Worm (Caenorhabditis elegans) whole organism, L1 larva: Measurements from ENCODE around the gene exc-7.

Experiments used
- F16B12.6 ChIP-seq: fragments of 150-350 bp; optimal IDR thresholded peaks from 2 replicates; lab custom pipeline; 2014; ENCODE audit warnings: missing biosample characterization, missing genetic modification characterization
- alr-1 ChIP-seq: fragments of 200-800 bp; sonication (Bioruptor generic); optimal IDR thresholded peaks from 2 replicates; lab custom pipeline; 2018; ENCODE audit warnings: borderline replicate concordance, mild to moderate bottlenecking, missing genetic modification characterization, missing compliant biosample characterization
- blmp-1 ChIP-seq: fragments of 150-350 bp; optimal IDR thresholded peaks from 2 replicates; lab custom pipeline; 2014; ENCODE audit warnings: missing biosample characterization, missing genetic modification characterization
- ceh-63 ChIP-seq: fragments of 200-800 bp; sonication (Bioruptor generic); optimal IDR thresholded peaks from 2 replicates; lab custom pipeline; 2018; ENCODE audit warnings: mild to moderate bottlenecking, missing genetic modification characterization, missing compliant biosample characterization
- ceh-90 ChIP-seq: sonication (generic microtip); optimal IDR thresholded peaks from 2 replicates; lab custom pipeline; 2016; ENCODE audit warnings: missing genetic modification characterization, missing compliant biosample characterization
- ces-1 ChIP-seq: fragments of 150-350 bp; optimal IDR thresholded peaks from 2 replicates; lab custom pipeline; 2014; ENCODE audit warnings: missing biosample characterization, missing genetic modification reagents, missing genetic modification characterization
- dsc-1 ChIP-seq: sonication (generic microtip); optimal IDR thresholded peaks from 2 replicates; lab custom pipeline; 2016; ENCODE audit warnings: mild to moderate bottlenecking, missing genetic modification characterization, missing compliant biosample characterization
- efl-1 ChIP-seq, 4 experiments: fragments of 150-350 bp; optimal IDR thresholded peaks in 3 of 4; peaks in 1 of 4; 1 replicate in 1 of 4; 2 replicates in 3 of 4; lab custom pipeline; 2014; ENCODE audit warnings: missing biosample characterization in 2 of 4, missing genetic modification characterization in 2 of 4, missing genetic modification reagents in 2 of 4
- egl-27 ChIP-seq, 2 experiments: fragments of 150-350 bp in 1 of 2; sonication (generic microtip); optimal IDR thresholded peaks; 3 replicates each; lab custom pipeline; 2017 to 2018; ENCODE audit warnings: missing biosample characterization in 2 of 2, missing genetic modification characterization in 2 of 2, missing genetic modification reagents in 2 of 2
- elt-3 ChIP-seq, 6 experiments: fragments of 150-350 bp in 1 of 6; sonication (generic microtip); optimal IDR thresholded peaks; 2 replicates each; lab custom pipeline; 2017 to 2018; ENCODE audit warnings: missing biosample characterization in 6 of 6, missing genetic modification characterization in 6 of 6, inconsistent platforms in 1 of 6
- fkh-10 ChIP-seq: sonication (generic microtip); optimal IDR thresholded peaks from 2 replicates; lab custom pipeline; 2017; ENCODE audit warnings: missing biosample characterization, missing genetic modification reagents, missing genetic modification characterization
- fos-1 ChIP-seq: fragments of 150-350 bp; optimal IDR thresholded peaks from 2 replicates; lab custom pipeline; 2014; ENCODE audit warnings: missing biosample characterization, missing genetic modification characterization
- grh-1 ChIP-seq: fragments of 200-800 bp; sonication (Bioruptor generic); IDR thresholded peaks from 2 replicates; pipeline ENCODE4 v1.3.6; 2022; ENCODE audit warnings: missing genetic modification reagents, missing genetic modification characterization, missing compliant biosample characterization
- hpl-2 ChIP-seq: fragments of 150-350 bp; optimal IDR thresholded peaks from 2 replicates; lab custom pipeline; 2014; ENCODE audit warnings: missing biosample characterization, missing genetic modification reagents, missing genetic modification characterization
- irx-1 ChIP-seq: sonication (generic microtip); optimal IDR thresholded peaks from 2 replicates; lab custom pipeline; 2016; ENCODE audit warnings: missing genetic modification characterization, missing compliant biosample characterization
- isw-1 ChIP-seq: fragments of 200-800 bp; sonication (Bioruptor generic); IDR thresholded peaks from 2 replicates; pipeline ENCODE4 v1.3.6; 2022; ENCODE audit warnings: missing genetic modification characterization, missing compliant biosample characterization
- jun-1 ChIP-seq: fragments of 150-350 bp; optimal IDR thresholded peaks from 2 replicates; lab custom pipeline; 2014; ENCODE audit warnings: missing biosample characterization, missing genetic modification reagents, missing genetic modification characterization
- lin-13 ChIP-seq: fragments of 150-350 bp; optimal IDR thresholded peaks from 2 replicates; lab custom pipeline; 2014; ENCODE audit warnings: missing biosample characterization, missing genetic modification reagents, missing genetic modification characterization
- lin-14 ChIP-seq: fragments of 200-800 bp; sonication (Bioruptor generic); optimal IDR thresholded peaks from 2 replicates; lab custom pipeline; 2018; ENCODE audit warnings: mild to moderate bottlenecking, missing genetic modification characterization, moderate library complexity, missing compliant biosample characterization
- lir-3 ChIP-seq: sonication (generic microtip); optimal IDR thresholded peaks from 2 replicates; lab custom pipeline; 2016; ENCODE audit warnings: mild to moderate bottlenecking, missing genetic modification characterization, moderate library complexity, missing compliant biosample characterization; ENCODE audit not compliant: poor library complexity
- mef-2 ChIP-seq: fragments of 150-350 bp; optimal IDR thresholded peaks from 2 replicates; lab custom pipeline; 2014; ENCODE audit warnings: missing biosample characterization, missing genetic modification characterization
- mep-1 ChIP-seq: fragments of 150-350 bp; optimal IDR thresholded peaks from 2 replicates; lab custom pipeline; 2014; ENCODE audit warnings: missing biosample characterization, missing genetic modification characterization
- nhr-237 ChIP-seq: fragments of 150-350 bp; optimal IDR thresholded peaks from 2 replicates; lab custom pipeline; 2014; ENCODE audit warnings: missing biosample characterization, missing genetic modification characterization
- nhr-71 ChIP-seq: sonication (generic microtip); optimal IDR thresholded peaks from 2 replicates; lab custom pipeline; 2016; ENCODE audit warnings: mild to moderate bottlenecking, missing genetic modification characterization, moderate library complexity, missing compliant biosample characterization
- nhr-77 ChIP-seq: fragments of 150-350 bp; optimal IDR thresholded peaks from 2 replicates; lab custom pipeline; 2014; ENCODE audit warnings: missing biosample characterization, missing genetic modification characterization
- nhr-84 ChIP-seq: sonication (generic microtip); optimal IDR thresholded peaks from 2 replicates; lab custom pipeline; 2017; ENCODE audit warnings: missing biosample characterization, missing genetic modification characterization
- nhr-90 ChIP-seq: sonication (generic microtip); optimal IDR thresholded peaks from 2 replicates; lab custom pipeline; 2016; ENCODE audit warnings: mild to moderate bottlenecking, missing genetic modification characterization, missing compliant biosample characterization; ENCODE audit not compliant: poor library complexity
- rnt-1 ChIP-seq: sonication (generic microtip); optimal IDR thresholded peaks from 2 replicates; lab custom pipeline; 2016; ENCODE audit warnings: mild to moderate bottlenecking, missing genetic modification characterization, moderate library complexity, missing compliant biosample characterization
- sup-37 ChIP-seq: fragments of 200-800 bp; sonication (Bioruptor generic); optimal IDR thresholded peaks from 2 replicates; lab custom pipeline; 2018; ENCODE audit warnings: mild to moderate bottlenecking, missing genetic modification characterization, missing compliant biosample characterization
- tlp-1 ChIP-seq: fragments of 150-350 bp; optimal IDR thresholded peaks from 2 replicates; lab custom pipeline; 2014; ENCODE audit warnings: missing biosample characterization, missing genetic modification characterization
- unc-130 ChIP-seq: fragments of 150-350 bp; optimal IDR thresholded peaks from 2 replicates; lab custom pipeline; 2017; ENCODE audit warnings: missing biosample characterization, missing genetic modification characterization, inconsistent platforms
- unc-30 ChIP-seq: sonication (generic microtip); optimal IDR thresholded peaks from 2 replicates; lab custom pipeline; 2017; ENCODE audit warnings: missing biosample characterization, missing genetic modification characterization
- unc-62 ChIP-seq: fragments of 150-350 bp; optimal IDR thresholded peaks from 2 replicates; lab custom pipeline; 2014; ENCODE audit warnings: missing biosample characterization, missing genetic modification reagents, missing genetic modification characterization
- zip-4 ChIP-seq: fragments of 200-800 bp; sonication (Bioruptor generic); optimal IDR thresholded peaks from 2 replicates; lab custom pipeline; 2018; ENCODE audit warnings: mild to moderate bottlenecking, missing genetic modification characterization, moderate library complexity, missing compliant biosample characterization
- ztf-11 ChIP-seq, 2 experiments: sonication (generic microtip); optimal IDR thresholded peaks; 2 replicates each; lab custom pipeline; 2016 to 2017; ENCODE audit warnings: missing genetic modification characterization in 2 of 2, missing biosample characterization in 1 of 2, missing compliant biosample characterization in 1 of 2
- ztf-4 ChIP-seq: fragments of 150-350 bp; optimal IDR thresholded peaks from 2 replicates; lab custom pipeline; 2014; ENCODE audit warnings: missing biosample characterization, missing genetic modification characterization

exc-7 gene

DNA sequence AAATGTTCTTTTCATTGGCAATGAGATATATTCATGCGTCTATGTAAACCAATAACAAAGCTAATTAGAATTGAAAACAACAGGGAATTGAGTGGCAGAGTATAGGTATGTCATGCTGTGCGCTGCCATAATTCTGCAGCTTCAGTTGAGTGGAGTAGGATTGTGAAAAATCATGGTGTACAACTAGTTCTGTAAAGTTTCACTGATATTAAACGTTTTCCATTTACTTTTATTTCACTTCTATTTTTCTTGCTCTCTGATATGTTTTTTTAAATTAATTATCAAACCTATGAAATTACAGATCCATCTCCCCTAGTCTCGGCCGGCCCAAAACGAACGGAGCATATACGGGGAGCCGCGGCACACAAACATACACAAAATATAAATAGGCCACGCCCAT is at the start of gene exc-7:
exc-7 (plus strand) TSS at position 301 of the 400 bp plus-strand sequence.
- TF ChIP-seq efl-1 (optimal IDR thresholded peaks at IDR 0.05; lab: Kevin White, UChicago) (no peak), efl-1 (GFP tag; optimal IDR thresholded peaks at IDR 0.05 in 1 of 2; lab: Kevin White, UChicago) (peak in 1 of 2 experiments; percentile 61), fos-1 (tag; lab: Kevin White, UChicago) (no peak), sup-37 (GFP tag; lab: Kevin White, UChicago) (no peak), fkh-10 (GFP tag; lab: Kevin White, UChicago) (no peak), jun-1 (tag; lab: Kevin White, UChicago) (no peak)

DNA sequence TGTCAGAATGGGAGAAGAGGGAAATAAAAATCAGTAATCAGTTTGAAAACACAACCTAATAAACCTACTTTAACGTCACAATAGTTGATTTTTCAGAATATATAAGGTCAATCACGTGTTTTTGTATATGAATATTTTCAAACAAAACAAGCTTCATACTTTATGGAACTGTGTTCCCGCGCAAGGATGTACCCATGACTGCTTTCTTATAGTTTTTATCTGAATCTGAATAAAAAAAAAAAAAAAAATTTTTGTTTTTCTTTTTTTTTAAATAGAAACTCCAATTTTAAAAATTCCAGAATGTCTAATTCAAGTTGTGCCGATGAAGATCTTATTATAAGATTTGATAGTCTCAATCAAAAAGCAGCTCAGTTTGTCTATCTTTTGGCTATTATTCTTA is 47.3 kb upstream of the exc-7 start, which contains the start of gene sra-2:
sra-2 (plus strand) TSS at position 301 of the 400 bp plus-strand sequence.
- TF ChIP-seq hpl-2 (GFP tag; lab: Kevin White, UChicago) = no peak
- no peak for TF ChIP-seq unc-30 (tag; lab: Kevin White, UChicago)
- TF ChIP-seq rnt-1 = no peak
- TF ChIP-seq unc-62 (GFP tag; lab: Kevin White, UChicago) = no peak
- no peak for TF ChIP-seq ceh-63 (GFP tag; lab: Kevin White, UChicago)
- no peak for TF ChIP-seq nhr-77
- TF ChIP-seq, all 84 proteins: peak for 0

DNA sequence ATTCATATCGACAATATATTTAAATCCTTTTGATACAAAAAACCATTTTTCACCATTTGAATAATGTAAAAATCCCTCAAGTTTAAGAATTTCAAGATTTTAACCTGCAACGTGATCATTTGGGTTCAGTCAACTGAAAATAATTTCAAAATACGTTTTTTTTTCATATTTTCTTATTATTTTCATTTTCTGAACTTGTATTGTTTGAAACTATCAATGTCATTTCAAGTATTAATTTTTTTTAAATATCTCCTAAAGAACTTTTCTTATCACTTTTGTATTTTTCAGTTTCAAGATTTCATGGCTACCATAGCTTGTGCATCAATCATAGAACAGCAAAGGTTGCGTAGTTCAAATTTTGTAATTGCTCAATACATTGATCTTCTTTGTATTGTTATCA is 43.8 kb upstream of the exc-7 start, which contains the start of gene sra-9:
sra-9 (plus strand) TSS at position 301 of the 400 bp plus-strand sequence.
- TF ChIP-seq grh-1 (GFP tag; lab: Robert Waterston, UW) (no peak), mef-2 (tag; lab: Kevin White, UChicago) (no peak), efl-1 (optimal IDR thresholded peaks at IDR 0.05; lab: Kevin White, UChicago) (no peak), efl-1 (GFP tag; optimal IDR thresholded peaks at IDR 0.05 in 1 of 2; lab: Kevin White, UChicago) (no peak), unc-130 (no peak), F16B12.6 (no peak), mep-1 (tag; lab: Kevin White, UChicago) (no peak), isw-1 (GFP tag; lab: Robert Waterston, UW) (no peak), jun-1 (tag; lab: Kevin White, UChicago) (no peak), nhr-90 (tag; lab: Kevin White, UChicago) (no peak), nhr-84 (tag; lab: Kevin White, UChicago) (no peak), ces-1 (GFP tag; lab: Kevin White, UChicago) (no peak), nhr-237 (no peak), lir-3 (tag; lab: Kevin White, UChicago) (no peak), ztf-4 (tag; lab: Kevin White, UChicago) (no peak), nhr-71 (tag; lab: Kevin White, UChicago) (no peak), lin-14 (GFP tag; lab: Kevin White, UChicago) (no peak), ceh-63 (GFP tag; lab: Kevin White, UChicago) (no peak), tlp-1 (tag; lab: Kevin White, UChicago) (no peak), ztf-11 (tag; optimal IDR thresholded peaks at IDR 0.05; lab: Kevin White, UChicago) (no peak)

DNA sequence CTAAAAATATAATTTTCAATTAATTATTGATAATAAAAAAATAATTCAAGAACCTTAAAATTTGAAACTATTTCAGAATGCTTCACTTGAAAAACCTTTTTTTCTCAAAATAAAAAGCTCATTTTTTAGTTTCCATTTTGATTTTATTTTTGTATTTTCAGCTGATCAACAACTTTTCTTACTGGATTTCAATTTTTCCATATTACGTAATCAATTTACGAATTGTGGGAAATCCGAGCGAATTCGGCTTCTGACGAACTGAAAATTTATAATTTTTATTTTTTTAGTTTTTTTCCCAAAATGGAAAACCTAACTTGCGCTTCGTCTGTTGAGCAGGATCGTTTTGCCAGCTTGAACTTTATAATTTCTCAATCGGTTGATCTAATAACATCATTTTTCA is 38.3 kb upstream of the exc-7 start, which contains the start of gene sra-8:
sra-8 (plus strand) TSS at position 301 of the 400 bp plus-strand sequence.
- no peak for TF ChIP-seq zip-4
- TF ChIP-seq unc-30 (tag; lab: Kevin White, UChicago) = no peak
- no peak for TF ChIP-seq nhr-90 (tag; lab: Kevin White, UChicago)
- TF ChIP-seq ceh-90 (tag; lab: Kevin White, UChicago) = no peak

- TF ChIP-seq isw-1 (GFP tag; lab: Robert Waterston, UW) = no peak
- no peak for TF ChIP-seq dsc-1 (tag; lab: Kevin White, UChicago)
- no peak for TF ChIP-seq egl-27 (tag; optimal IDR thresholded peaks at IDR 0.05; lab: Kevin White, UChicago)
- TF ChIP-seq irx-1 (tag; lab: Kevin White, UChicago) = no peak
- TF ChIP-seq alr-1 (tag; lab: Kevin White, UChicago) = no peak
- TF ChIP-seq lin-13 (GFP tag; lab: Kevin White, UChicago) = no peak
- no peak for TF ChIP-seq blmp-1 (tag; lab: Kevin White, UChicago)
- no peak for TF ChIP-seq elt-3 (tag; optimal IDR thresholded peaks at IDR 0.05; lab: Kevin White, UChicago)
- TF ChIP-seq, all 84 proteins: peak for 0
These were observed 35.0 kb upstream of the exc-7 start, which contains the start of gene sra-3 for ce11 chrII:9540723-9541122. TSS of gene sra-3 (minus strand) at chrII:9540823.
